Worm (Caenorhabditis elegans) whole organism, midembryonic: ENCODE data around the gene col-13.

Experiments
- T22C8.4 ChIP-seq: fragments of 200-800 bp; sonication (Bioruptor generic); IDR thresholded peaks from 2 replicates; pipeline ENCODE4 v1.3.6; 2022; ENCODE audit warnings: missing genetic modification characterization, missing compliant biosample characterization
- cog-1 ChIP-seq: sonication (generic microtip); optimal IDR thresholded peaks from 2 replicates; lab custom pipeline; 2016; ENCODE audit warnings: missing genetic modification characterization, missing compliant biosample characterization
- flt-1 ChIP-seq: fragments of 200-800 bp; sonication (Bioruptor generic); IDR thresholded peaks from 2 replicates; pipeline ENCODE4 v1.3.6; 2022; ENCODE audit warnings: missing genetic modification characterization, missing compliant biosample characterization
- klf-2 ChIP-seq: fragments of 200-800 bp; sonication (Bioruptor generic); conservative IDR thresholded peaks from 2 replicates; pipeline ENCODE4 v1.3.6; 2022; ENCODE audit warnings: missing genetic modification reagents, missing genetic modification characterization, missing compliant biosample characterization
- med-1 ChIP-seq: sonication (generic microtip); optimal IDR thresholded peaks from 2 replicates; lab custom pipeline; 2017; ENCODE audit warnings: missing genetic modification characterization, mild to moderate bottlenecking, missing compliant biosample characterization, antibody characterized with exemption, missing genetic modification reagents; ENCODE audit not compliant: insufficient read depth
- ref-1 ChIP-seq: fragments of 200-800 bp; sonication (Bioruptor generic); conservative IDR thresholded peaks from 2 replicates; pipeline ENCODE4 v1.3.6; 2022; ENCODE audit warnings: missing genetic modification reagents, missing genetic modification characterization, missing compliant biosample characterization
- tab-1 ChIP-seq: fragments of 200-800 bp; sonication (Bioruptor generic); IDR thresholded peaks from 2 replicates; pipeline ENCODE4 v1.3.6; 2022; ENCODE audit warnings: missing genetic modification characterization, missing compliant biosample characterization
- ztf-23 ChIP-seq: fragments of 200-800 bp; sonication (Bioruptor generic); IDR thresholded peaks from 2 replicates; pipeline ENCODE4 v1.3.6; 2022; ENCODE audit warnings: missing genetic modification reagents, missing genetic modification characterization, missing compliant biosample characterization
- ztf-29 ChIP-seq: fragments of 200-800 bp; sonication (Bioruptor generic); IDR thresholded peaks from 2 replicates; pipeline ENCODE4 v1.3.6; 2022; ENCODE audit warnings: missing genetic modification reagents, missing genetic modification characterization, missing compliant biosample characterization

Gene col-13

DNA sequence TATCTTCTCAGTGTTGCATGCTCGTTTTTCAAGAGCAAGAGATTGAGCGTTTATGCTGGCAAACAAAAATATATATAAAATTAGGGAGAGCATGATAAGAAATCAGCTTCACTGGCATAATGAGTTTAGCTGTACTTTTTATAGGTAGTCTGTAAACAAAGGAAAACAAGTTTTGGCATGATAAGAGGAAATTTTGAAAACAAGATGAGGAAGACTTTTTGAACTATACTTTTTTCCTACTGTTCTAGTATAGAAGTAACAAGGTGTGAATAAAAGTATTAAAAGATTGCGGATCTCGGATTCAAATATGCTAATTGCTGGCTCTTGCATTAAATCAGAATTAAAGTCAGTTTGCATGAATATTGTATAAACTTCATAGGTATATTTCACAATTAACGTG, 2.7 kb downstream of the col-13 start, which contains the start of gene F15H10.5:
F15H10.5 (minus strand) TSS at position 101 of the 400 bp plus-strand sequence.
- no peak for TF ChIP-seq cog-1 (tag; lab: Kevin White, UChicago)
- TF ChIP-seq ref-1 (GFP tag; lab: Robert Waterston, UW), result no peak
- no peak for TF ChIP-seq ztf-29
- no peak for TF ChIP-seq med-1 (GFP tag; lab: Kevin White, UChicago)
- no peak for TF ChIP-seq T22C8.4 (GFP tag; lab: Robert Waterston, UW)
- no peak for TF ChIP-seq flt-1 (GFP tag; lab: Robert Waterston, UW)
- no peak for TF ChIP-seq ztf-23 (GFP tag; lab: Robert Waterston, UW)
- no peak for TF ChIP-seq tab-1 (GFP tag; lab: Robert Waterston, UW)
- TF ChIP-seq klf-2 (GFP tag; lab: Robert Waterston, UW), result no peak

DNA sequence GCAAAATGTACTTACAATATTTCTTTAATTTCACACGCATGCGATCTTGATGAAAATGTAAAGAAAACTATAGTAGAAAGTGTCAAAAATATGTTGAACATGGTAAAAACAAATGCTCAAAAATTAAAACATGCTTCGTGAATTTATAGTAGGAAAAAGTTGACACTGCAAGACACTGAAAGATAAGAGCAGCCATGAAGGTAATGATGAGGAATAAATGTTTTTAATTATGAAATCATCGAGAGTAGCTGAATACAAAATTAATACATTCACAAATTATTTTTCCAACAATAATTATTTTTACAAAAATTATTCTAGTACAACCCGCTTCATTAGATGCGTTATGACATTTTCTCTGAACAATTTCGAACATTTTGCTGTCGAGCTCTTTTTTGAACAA, 4.8 kb downstream of the col-13 start, which contains the start of gene F15H10.10:
F15H10.10 (minus strand) TSS at position 101 of the 400 bp plus-strand sequence.
- TF ChIP-seq flt-1 (GFP tag; lab: Robert Waterston, UW), result no peak
- no peak for TF ChIP-seq med-1 (GFP tag; lab: Kevin White, UChicago)
- TF ChIP-seq klf-2 (GFP tag; lab: Robert Waterston, UW), result no peak
- no peak for TF ChIP-seq tab-1 (GFP tag; lab: Robert Waterston, UW)
- no peak for TF ChIP-seq ref-1 (GFP tag; lab: Robert Waterston, UW)
- TF ChIP-seq T22C8.4 (GFP tag; lab: Robert Waterston, UW), result no peak
- no peak for TF ChIP-seq ztf-23 (GFP tag; lab: Robert Waterston, UW)
- TF ChIP-seq cog-1 (tag; lab: Kevin White, UChicago), result no peak
- TF ChIP-seq ztf-29, result no peak

DNA sequence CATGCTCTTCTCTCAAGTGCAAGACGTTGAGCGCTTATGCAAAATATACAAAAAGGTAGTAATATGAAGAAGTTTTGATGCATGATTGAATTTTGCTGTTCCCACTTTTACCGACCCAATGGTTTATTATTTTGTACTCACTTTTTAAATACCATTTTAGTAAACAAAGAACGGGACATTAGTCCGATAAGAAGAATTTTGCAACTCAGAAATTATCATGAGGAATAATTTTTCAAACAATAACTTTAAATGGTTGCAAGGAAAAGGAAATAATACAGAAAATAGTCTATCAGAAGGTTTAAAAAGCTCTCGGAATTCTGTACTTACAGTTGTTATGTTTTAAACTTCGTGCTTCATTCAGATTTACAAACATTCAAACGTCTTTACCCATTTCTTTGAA, 7.1 kb downstream of the col-13 start, which contains the start of gene F15H10.9:
F15H10.9 (minus strand) TSS at position 101 of the 400 bp plus-strand sequence.
- no peak for TF ChIP-seq ref-1 (GFP tag; lab: Robert Waterston, UW)
- no peak for TF ChIP-seq klf-2 (GFP tag; lab: Robert Waterston, UW)
- no peak for TF ChIP-seq ztf-23 (GFP tag; lab: Robert Waterston, UW)
- no peak for TF ChIP-seq med-1 (GFP tag; lab: Kevin White, UChicago)
- TF ChIP-seq flt-1 (GFP tag; lab: Robert Waterston, UW), result no peak
- no peak for TF ChIP-seq ztf-29
- TF ChIP-seq tab-1 (GFP tag; lab: Robert Waterston, UW), result no peak
- TF ChIP-seq T22C8.4 (GFP tag; lab: Robert Waterston, UW), result no peak
- no peak for TF ChIP-seq cog-1 (tag; lab: Kevin White, UChicago)

DNA sequence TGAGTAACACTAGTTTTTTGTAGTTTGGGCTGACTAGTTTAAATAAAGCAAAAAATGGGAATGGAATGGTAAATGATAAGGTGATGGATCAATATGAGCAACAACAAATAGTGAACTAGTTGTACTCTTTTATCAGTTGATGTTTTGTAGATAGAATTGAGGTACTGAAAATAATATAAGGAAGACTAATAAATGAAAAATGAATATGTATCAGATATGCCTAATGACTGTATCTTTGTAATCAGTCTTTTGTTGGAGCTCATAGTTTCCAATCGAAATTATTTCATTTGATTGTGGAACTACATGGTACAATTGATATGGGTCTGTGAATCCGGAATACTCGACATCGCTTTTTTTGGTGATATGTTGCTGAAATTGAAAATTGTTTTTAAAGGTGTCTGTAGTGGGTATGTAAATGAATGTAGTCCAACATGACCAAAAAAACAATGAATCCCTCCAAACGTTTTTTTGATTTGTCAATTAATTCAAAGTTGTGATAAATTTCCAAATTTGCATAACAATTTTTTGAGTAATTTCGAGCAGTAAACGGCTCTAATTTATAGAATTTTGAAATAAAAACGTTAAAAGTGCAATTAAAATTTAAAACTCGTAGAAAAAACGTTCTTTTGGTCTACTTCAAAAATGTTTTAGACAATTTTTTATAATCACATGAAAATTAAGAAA, 11.5 kb downstream of the col-13 start, which contains the start of gene F15H10.12:
F15H10.12 (minus strand) TSS at position 51 of the 684 bp plus-strand sequence.
- TF ChIP-seq med-1 (GFP tag; lab: Kevin White, UChicago), result no peak
- TF ChIP-seq ztf-29, result no peak
- TF ChIP-seq ztf-23 (GFP tag; lab: Robert Waterston, UW), result no peak
- TF ChIP-seq T22C8.4 (GFP tag; lab: Robert Waterston, UW), result no peak
- no peak for TF ChIP-seq flt-1 (GFP tag; lab: Robert Waterston, UW)
- TF ChIP-seq cog-1 (tag; lab: Kevin White, UChicago), result no peak
- TF ChIP-seq klf-2 (GFP tag; lab: Robert Waterston, UW), result no peak
- TF ChIP-seq ref-1 (GFP tag; lab: Robert Waterston, UW), result no peak
- TF ChIP-seq tab-1 (GFP tag; lab: Robert Waterston, UW), result no peak

DNA sequence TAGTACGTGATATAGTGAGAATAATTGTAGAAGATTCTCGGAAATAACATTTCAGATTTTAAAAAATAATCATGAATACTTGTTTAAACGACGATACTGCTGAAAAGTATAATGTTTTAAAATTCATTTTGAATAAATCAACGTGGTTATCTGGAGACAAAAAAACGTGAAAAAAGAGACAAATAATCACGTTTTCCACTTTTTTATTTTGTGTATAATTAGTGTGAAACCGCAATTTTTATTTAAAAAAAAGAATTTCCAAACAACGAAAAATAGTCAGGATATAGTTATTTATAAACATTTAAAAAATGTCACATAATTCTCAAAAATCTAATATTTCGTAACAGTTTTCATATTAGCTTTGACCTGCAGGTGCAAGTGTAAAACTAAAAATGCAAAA, 15.4 kb downstream of the col-13 start, which contains the start of gene F15H10.7:
F15H10.7 (minus strand) TSS at position 101 of the 400 bp plus-strand sequence.
- no peak for TF ChIP-seq flt-1 (GFP tag; lab: Robert Waterston, UW)
- TF ChIP-seq ref-1 (GFP tag; lab: Robert Waterston, UW), result no peak
- no peak for TF ChIP-seq ztf-23 (GFP tag; lab: Robert Waterston, UW)
- no peak for TF ChIP-seq ztf-29
- no peak for TF ChIP-seq klf-2 (GFP tag; lab: Robert Waterston, UW)
- TF ChIP-seq cog-1 (tag; lab: Kevin White, UChicago), result no peak
- TF ChIP-seq T22C8.4 (GFP tag; lab: Robert Waterston, UW), result no peak
- TF ChIP-seq med-1 (GFP tag; lab: Kevin White, UChicago), result no peak
- TF ChIP-seq tab-1 (GFP tag; lab: Robert Waterston, UW), result no peak

DNA sequence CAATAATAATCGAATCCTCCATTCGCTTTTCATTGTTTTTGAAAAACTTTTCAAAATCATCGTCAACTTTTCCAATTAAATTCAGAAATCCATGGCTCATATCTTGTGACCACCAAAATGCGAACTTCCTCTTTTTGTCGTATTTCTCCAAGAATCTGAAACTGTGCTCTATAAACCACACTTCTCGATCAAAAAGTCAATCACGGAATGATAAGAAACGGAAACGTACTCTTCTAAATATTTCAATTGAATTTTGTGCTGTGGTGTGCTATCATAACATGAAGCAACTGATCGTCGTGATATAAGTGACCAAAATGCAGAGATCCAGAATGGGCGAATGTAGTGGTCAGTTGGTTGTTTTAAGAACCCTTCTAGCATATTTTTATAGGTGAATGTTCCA, 17.0 kb downstream of the col-13 start:
- no peak for TF ChIP-seq cog-1 (tag; lab: Kevin White, UChicago)
- no peak for TF ChIP-seq flt-1 (GFP tag; lab: Robert Waterston, UW)
- no peak for TF ChIP-seq ztf-23 (GFP tag; lab: Robert Waterston, UW)
- no peak for TF ChIP-seq T22C8.4 (GFP tag; lab: Robert Waterston, UW)

DNA sequence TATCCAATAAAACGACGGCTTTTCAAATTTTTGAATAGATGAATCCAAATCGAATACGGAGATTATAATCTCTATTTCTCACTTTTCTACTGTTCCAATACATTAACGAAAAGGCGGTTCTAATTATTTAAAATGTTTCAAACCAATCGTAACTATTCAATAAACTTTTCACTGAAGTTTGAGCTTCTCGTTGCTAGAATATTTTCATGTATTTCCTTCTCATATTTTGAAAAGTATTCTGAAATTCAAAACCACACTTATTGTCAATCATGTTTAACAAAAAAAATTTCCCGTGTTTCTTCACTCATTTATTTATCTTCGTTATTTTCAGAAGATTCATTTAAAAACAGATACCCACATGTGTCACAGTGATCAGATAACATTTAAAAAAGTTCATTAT, 18.9 kb downstream of the col-13 start, which contains the start of gene F15H10.8:
F15H10.8 (minus strand) TSS at position 101 of the 400 bp plus-strand sequence.
- TF ChIP-seq med-1 (GFP tag; lab: Kevin White, UChicago), result no peak
- TF ChIP-seq ref-1 (GFP tag; lab: Robert Waterston, UW), result no peak
- TF ChIP-seq klf-2 (GFP tag; lab: Robert Waterston, UW), result no peak
- TF ChIP-seq ztf-23 (GFP tag; lab: Robert Waterston, UW), result no peak
- no peak for TF ChIP-seq T22C8.4 (GFP tag; lab: Robert Waterston, UW)
- TF ChIP-seq flt-1 (GFP tag; lab: Robert Waterston, UW), result no peak
- TF ChIP-seq tab-1 (GFP tag; lab: Robert Waterston, UW), result no peak
- TF ChIP-seq ztf-29, result no peak

DNA sequence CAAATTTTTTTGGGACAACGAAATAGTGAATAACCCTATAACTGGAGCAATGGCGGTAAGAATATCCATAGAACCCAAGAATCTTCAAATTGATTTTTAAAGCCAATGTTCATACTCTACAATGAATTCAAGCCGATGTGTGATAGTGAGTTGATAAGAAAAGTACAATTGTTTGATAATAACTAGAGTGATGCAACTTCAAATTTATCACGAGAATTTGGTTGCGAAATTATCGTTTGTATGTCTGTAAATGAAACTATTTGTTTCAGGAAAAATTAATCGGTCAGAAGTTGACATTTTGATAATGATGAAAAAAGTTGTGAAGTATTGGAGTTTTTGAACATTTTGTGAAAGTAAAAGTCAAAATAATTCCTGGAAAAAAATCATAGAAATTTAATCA, 22.4 kb downstream of the col-13 start:
- TF ChIP-seq ztf-23 (GFP tag; lab: Robert Waterston, UW) (no peak), med-1 (GFP tag; lab: Kevin White, UChicago) (no peak), T22C8.4 (GFP tag; lab: Robert Waterston, UW) (no peak), ref-1 (GFP tag; lab: Robert Waterston, UW) (no peak), tab-1 (GFP tag; lab: Robert Waterston, UW) (no peak), klf-2 (GFP tag; lab: Robert Waterston, UW) (no peak), ztf-29 (no peak), flt-1 (GFP tag; lab: Robert Waterston, UW) (no peak), cog-1 (tag; lab: Kevin White, UChicago) (no peak)
